Worm (Caenorhabditis elegans) whole organism, mixed stage, embryonic: ENCODE results near the gene Y75B8A.63.

Experiments
- M03D4.4 ChIP-seq: sonication (generic microtip); optimal IDR thresholded peaks from 2 replicates; lab custom pipeline; 2017; ENCODE audit warnings: mild to moderate bottlenecking, missing genetic modification characterization, missing compliant biosample characterization
- bed-3 ChIP-seq: fragments of 200-800 bp; sonication (Bioruptor generic); optimal IDR thresholded peaks from 3 replicates; lab custom pipeline; 2018; ENCODE audit warnings: mild to moderate bottlenecking, missing genetic modification characterization, moderate library complexity, missing compliant biosample characterization
- blmp-1 ChIP-seq: fragments of 150-350 bp; optimal IDR thresholded peaks from 2 replicates; lab custom pipeline; 2014; ENCODE audit warnings: missing biosample characterization, missing genetic modification characterization
- ceh-39 ChIP-seq: fragments of 150-350 bp; optimal IDR thresholded peaks from 2 replicates; lab custom pipeline; 2014; ENCODE audit warnings: missing biosample characterization, missing genetic modification characterization
- ceh-43 ChIP-seq: fragments of 200-800 bp; sonication (Bioruptor generic); optimal IDR thresholded peaks from 2 replicates; lab custom pipeline; 2018; ENCODE audit warnings: mild to moderate bottlenecking, missing genetic modification characterization, moderate library complexity, missing compliant biosample characterization
- ces-1 ChIP-seq: fragments of 150-350 bp; optimal IDR thresholded peaks from 2 replicates; lab custom pipeline; 2014; ENCODE audit warnings: missing biosample characterization, missing genetic modification reagents, missing genetic modification characterization
- cnd-1 ChIP-seq: fragments of 200-800 bp; sonication (Bioruptor generic); optimal IDR thresholded peaks from 2 replicates; lab custom pipeline; 2018; ENCODE audit warnings: mild to moderate bottlenecking, missing genetic modification characterization, missing compliant biosample characterization
- drap-1 ChIP-seq: fragments of 200-800 bp; sonication (Bioruptor generic); optimal IDR thresholded peaks from 3 replicates; lab custom pipeline; 2018; ENCODE audit warnings: mild to moderate bottlenecking, missing genetic modification characterization, missing compliant biosample characterization
- elt-1 ChIP-seq: sonication (generic microtip); optimal IDR thresholded peaks from 2 replicates; lab custom pipeline; 2017; ENCODE audit warnings: missing genetic modification characterization, mild to moderate bottlenecking, missing compliant biosample characterization, antibody characterized with exemption, moderate library complexity, borderline replicate concordance; ENCODE audit not compliant: insufficient read depth
- flh-1 ChIP-seq: fragments of 200-800 bp; sonication (Bioruptor generic); optimal IDR thresholded peaks from 2 replicates; lab custom pipeline; 2018; ENCODE audit warnings: mild to moderate bottlenecking, missing genetic modification characterization, moderate library complexity, missing compliant biosample characterization
- hlh-1 ChIP-seq: fragments of 150-350 bp; optimal IDR thresholded peaks from 2 replicates; lab custom pipeline; 2014; ENCODE audit warnings: missing biosample characterization, missing genetic modification reagents, missing genetic modification characterization
- lin-13 ChIP-seq: fragments of 150-350 bp; optimal IDR thresholded peaks from 2 replicates; lab custom pipeline; 2014; ENCODE audit warnings: missing biosample characterization, missing genetic modification characterization
- lin-32 ChIP-seq: fragments of 200-800 bp; sonication (Bioruptor generic); optimal IDR thresholded peaks from 2 replicates; lab custom pipeline; 2018; ENCODE audit warnings: mild to moderate bottlenecking, missing genetic modification characterization, missing compliant biosample characterization
- lsy-2 ChIP-seq: fragments of 150-350 bp; optimal IDR thresholded peaks from 2 replicates; lab custom pipeline; 2014; ENCODE audit warnings: missing biosample characterization, missing genetic modification characterization
- mab-5 ChIP-seq: fragments of 150-350 bp; optimal IDR thresholded peaks from 2 replicates; lab custom pipeline; 2014; ENCODE audit warnings: missing biosample characterization, missing genetic modification characterization
- mep-1 ChIP-seq: fragments of 150-350 bp; optimal IDR thresholded peaks from 2 replicates; lab custom pipeline; 2017; ENCODE audit warnings: missing biosample characterization, missing genetic modification reagents, missing genetic modification characterization, inconsistent platforms
- nhr-12 ChIP-seq: fragments of 150-350 bp; optimal IDR thresholded peaks from 2 replicates; lab custom pipeline; 2014; ENCODE audit warnings: missing biosample characterization, missing genetic modification characterization
- nhr-237 ChIP-seq: fragments of 150-350 bp; optimal IDR thresholded peaks from 2 replicates; lab custom pipeline; 2014; ENCODE audit warnings: missing biosample characterization, missing genetic modification characterization
- nhr-76 ChIP-seq: sonication (generic microtip); optimal IDR thresholded peaks from 2 replicates; lab custom pipeline; 2017; ENCODE audit warnings: missing biosample characterization, missing genetic modification characterization
- pha-4 ChIP-seq: fragments of 150-350 bp; optimal IDR thresholded peaks from 2 replicates; lab custom pipeline; 2018; ENCODE audit warnings: missing biosample characterization, missing genetic modification reagents, missing genetic modification characterization
- sem-2 ChIP-seq: fragments of 200-800 bp; sonication (Bioruptor generic); optimal IDR thresholded peaks from 2 replicates; lab custom pipeline; 2018; ENCODE audit warnings: mild to moderate bottlenecking, missing genetic modification characterization, missing compliant biosample characterization
- snpc-4 ChIP-seq: fragments of 150-350 bp; optimal IDR thresholded peaks from 2 replicates; lab custom pipeline; 2014; ENCODE audit warnings: missing biosample characterization, missing genetic modification characterization
- tbx-8 ChIP-seq: fragments of 200-800 bp; sonication (Bioruptor generic); optimal IDR thresholded peaks from 2 replicates; lab custom pipeline; 2018; ENCODE audit warnings: mild to moderate bottlenecking, missing genetic modification characterization, moderate library complexity, missing compliant biosample characterization
- unc-120 ChIP-seq: sonication (generic microtip); optimal IDR thresholded peaks from 2 replicates; lab custom pipeline; 2017; ENCODE audit warnings: missing genetic modification characterization, missing compliant biosample characterization; ENCODE audit not compliant: poor library complexity, severe bottlenecking
- unc-39 ChIP-seq: fragments of 150-350 bp; optimal IDR thresholded peaks from 2 replicates; lab custom pipeline; 2014; ENCODE audit warnings: missing biosample characterization, missing genetic modification characterization
- unc-62 ChIP-seq: fragments of 150-350 bp; optimal IDR thresholded peaks from 2 replicates; lab custom pipeline; 2014; ENCODE audit warnings: missing biosample characterization, missing genetic modification reagents, missing genetic modification characterization
- ztf-11 ChIP-seq: fragments of 150-350 bp; optimal IDR thresholded peaks from 2 replicates; lab custom pipeline; 2014; ENCODE audit warnings: missing biosample characterization, missing genetic modification characterization

The Y75B8A.63 gene

ce11 chrIII:12373306-12373705 is 45.6 kb downstream of the Y75B8A.63 start:
- TF ChIP-seq ces-1 (GFP tag; lab: Kevin White, UChicago) (no peak), lin-13 (tag; lab: Kevin White, UChicago) (no peak), hlh-1 (tag; lab: Kevin White, UChicago) (no peak), tbx-8 (GFP tag; lab: Kevin White, UChicago) (no peak), unc-62 (GFP tag; lab: Kevin White, UChicago) (no peak)

ce11 chrIII:12373807-12374266 is 46.1 kb downstream of the Y75B8A.63 start, which contains the start of gene glrx-5:
TSS of gene glrx-5 (minus strand) at chrIII:12373857.
- TF ChIP-seq lin-32 (GFP tag; lab: Kevin White, UChicago) (no peak), ces-1 (GFP tag; lab: Kevin White, UChicago) (no peak), mab-5 (tag; lab: Kevin White, UChicago) (no peak), ceh-43 (GFP tag; lab: Kevin White, UChicago) (no peak), M03D4.4 (tag; lab: Kevin White, UChicago) (no peak), unc-120 (tag; lab: Kevin White, UChicago) (no peak), ztf-11 (tag; lab: Kevin White, UChicago) (no peak), flh-1 (GFP tag; lab: Kevin White, UChicago) (no peak), nhr-12 (no peak), ceh-39 (tag; lab: Kevin White, UChicago) (no peak), mep-1 (tag; lab: Kevin White, UChicago) (no peak), sem-2 (GFP tag; lab: Kevin White, UChicago) (no peak), snpc-4 (no peak), unc-62 (GFP tag; lab: Kevin White, UChicago) (no peak), nhr-76 (tag; lab: Kevin White, UChicago) (no peak), nhr-237 (no peak), unc-39 (no peak), lin-13 (tag; lab: Kevin White, UChicago) (no peak), bed-3 (GFP tag; lab: Kevin White, UChicago) (no peak), blmp-1 (tag; lab: Kevin White, UChicago) (no peak)

- TF ChIP-seq unc-62 (GFP tag; lab: Kevin White, UChicago) (no peak), lsy-2 (tag; lab: Kevin White, UChicago) (no peak)
Measured at ce11 chrIII:12375614-12376013, 47.9 kb downstream of the Y75B8A.63 start.

DNA sequence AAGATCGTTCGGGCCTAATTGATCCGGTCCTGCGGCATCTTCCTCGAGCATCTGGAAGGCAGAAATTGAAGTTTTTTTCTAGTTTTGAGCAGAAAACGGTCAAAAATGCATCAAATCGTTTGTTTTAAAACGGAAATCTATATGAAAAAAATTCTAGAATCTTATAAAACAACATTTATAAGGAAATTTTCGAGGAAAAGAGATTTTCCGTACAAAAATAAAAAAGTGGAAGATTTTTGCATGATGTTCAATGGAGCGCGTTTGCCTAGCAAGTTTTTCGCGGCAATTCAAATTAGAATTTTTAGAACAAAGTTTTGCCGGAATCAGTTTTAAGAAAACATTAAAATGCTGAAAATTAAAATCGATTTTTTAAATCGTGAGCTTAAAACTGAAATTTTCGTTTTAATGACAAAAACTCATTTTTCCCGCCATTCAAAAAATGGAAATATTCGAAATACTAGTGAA is 49.5 kb downstream of the Y75B8A.63 start, which contains the start of gene pph-4.2:
pph-4.2 (minus strand) TSS at position 51 of the 465 bp plus-strand sequence.
- TF ChIP-seq ztf-11 (tag; lab: Kevin White, UChicago): no peak
- TF ChIP-seq lsy-2 (tag; lab: Kevin White, UChicago): peak; percentile 29
- TF ChIP-seq cnd-1 (tag; lab: Kevin White, UChicago): no peak
- TF ChIP-seq elt-1 (tag; lab: Kevin White, UChicago): no peak
- no peak for TF ChIP-seq drap-1 (GFP tag; lab: Kevin White, UChicago)
- TF ChIP-seq hlh-1 (tag; lab: Kevin White, UChicago): no peak
- TF ChIP-seq M03D4.4 (tag; lab: Kevin White, UChicago): no peak
- TF ChIP-seq pha-4: no peak
- peak; percentile 38 for TF ChIP-seq nhr-237
- no peak for TF ChIP-seq lin-13 (tag; lab: Kevin White, UChicago)
- no peak for TF ChIP-seq tbx-8 (GFP tag; lab: Kevin White, UChicago)
- no peak for TF ChIP-seq ceh-43 (GFP tag; lab: Kevin White, UChicago)
